Fruit fly (Drosophila melanogaster): ENCODE results near the gene Psn.
A peak's percentile ranks its signal among the peaks of the same experiment; 100 is the strongest.

Gene Psn

DNA sequence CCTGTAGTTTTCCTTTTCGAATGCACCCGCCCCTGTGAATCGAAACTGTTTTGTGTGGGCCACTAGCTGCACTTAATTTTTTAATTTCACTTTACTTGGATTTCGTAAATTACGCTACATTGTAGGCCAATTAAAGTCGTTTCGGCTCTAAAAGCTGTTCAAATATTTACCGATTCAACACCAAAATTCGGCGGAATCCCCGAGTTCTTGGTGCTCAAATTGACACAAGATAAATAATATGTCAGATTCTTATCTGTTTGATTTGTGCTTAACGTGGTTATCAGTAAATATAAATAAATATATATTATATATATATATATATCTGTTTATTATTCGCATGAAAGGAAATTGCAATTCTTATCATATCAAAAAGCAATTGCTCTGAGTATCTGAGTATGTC lies 15.7 kb downstream of the Psn start:
- TF ChIP-seq Myc (optimal IDR thresholded peaks at IDR 0.05) (no peak), fru (GFP tag; optimal IDR thresholded peaks at IDR 0.05) (peak; percentile 4), Dif (GFP tag; optimal IDR thresholded peaks at IDR 0.05; ENCODE audit: partially characterized antibody) (no peak), jim (GFP tag; optimal IDR thresholded peaks at IDR 0.05) (no peak), lola (GFP tag; optimal IDR thresholded peaks at IDR 0.05) (no peak), Hr78 (GFP tag; optimal IDR thresholded peaks at IDR 0.05) (no peak), HLH106 (tag; optimal IDR thresholded peaks at IDR 0.05) (peak; percentile 67), Abd-B (GFP tag; optimal IDR thresholded peaks at IDR 0.05) (no peak), tai (GFP tag; optimal IDR thresholded peaks at IDR 0.05) (no peak), woc (GFP tag; optimal IDR thresholded peaks at IDR 0.05) (no peak), sage (GFP tag; optimal IDR thresholded peaks at IDR 0.05) (no peak), GATAd (GFP tag; optimal IDR thresholded peaks at IDR 0.05) (no peak), Jra (GFP tag; optimal IDR thresholded peaks at IDR 0.05) (no peak), foxo (GFP tag; optimal IDR thresholded peaks at IDR 0.05) (peak in 1 of 2 experiments; percentile 58), Dfd (GFP tag; optimal IDR thresholded peaks at IDR 0.05) (no peak), usp (GFP tag; optimal IDR thresholded peaks at IDR 0.05) (no peak), pan (optimal IDR thresholded peaks at IDR 0.05) (no peak), CG32264 (GFP tag; optimal IDR thresholded peaks at IDR 0.05) (no peak), Mio (GFP tag; optimal IDR thresholded peaks at IDR 0.05) (no peak), Hr83 (GFP tag; optimal IDR thresholded peaks at IDR 0.05; ENCODE audit: poor library complexity, severe bottlenecking) (peak; percentile 76), h (GFP tag; optimal IDR thresholded peaks at IDR 0.05) (peak; percentile 67), br (GFP tag; optimal IDR thresholded peaks at IDR 0.05) (peak; percentile 24), Sp1 (GFP tag; optimal IDR thresholded peaks at IDR 0.05) (peak; percentile 79), rgr (GFP tag; optimal IDR thresholded peaks at IDR 0.05) (peak; percentile 76), dl (GFP tag; optimal IDR thresholded peaks at IDR 0.05; ENCODE audit: insufficient read depth in 1 of 2, partially characterized antibody in 2 of 2) (no peak), psq (GFP tag; optimal IDR thresholded peaks at IDR 0.05) (peak; percentile 32), CrebA (GFP tag; optimal IDR thresholded peaks at IDR 0.05; ENCODE audit: borderline replicate concordance) (no peak), dmrt93B (GFP tag; optimal IDR thresholded peaks at IDR 0.05) (peak; percentile 54), N (GFP tag; optimal IDR thresholded peaks at IDR 0.05) (no peak), Hnf4 (GFP tag; optimal IDR thresholded peaks at IDR 0.05) (peak; percentile 57), OdsH (GFP tag; optimal IDR thresholded peaks at IDR 0.05) (peak; percentile 51), brk (GFP tag; optimal IDR thresholded peaks at IDR 0.05) (peak; percentile 43), sv (GFP tag; optimal IDR thresholded peaks at IDR 0.05) (no peak), Rel (GFP tag; optimal IDR thresholded peaks at IDR 0.05) (peak; percentile 16), Rel (tag; optimal IDR thresholded peaks at IDR 0.05) (peak; percentile 99), Vsx2 (GFP tag; optimal IDR thresholded peaks at IDR 0.05; ENCODE audit: partially characterized antibody) (no peak), CG9705 (GFP tag; optimal IDR thresholded peaks at IDR 0.05) (peak; percentile 78)

dm6 chr3L:20448773-20449172 lies 16.5 kb downstream of the Psn start:
- TF ChIP-seq Rel (GFP tag; optimal IDR thresholded peaks at IDR 0.05) (no peak), Rel (tag; optimal IDR thresholded peaks at IDR 0.05) (no peak), dsf (GFP tag; optimal IDR thresholded peaks at IDR 0.05; ENCODE audit: borderline replicate concordance) (no peak), Sp1 (GFP tag; optimal IDR thresholded peaks at IDR 0.05) (no peak), Dfd (GFP tag; optimal IDR thresholded peaks at IDR 0.05) (no peak), Abd-B (GFP tag; optimal IDR thresholded peaks at IDR 0.05) (no peak), dl (GFP tag; optimal IDR thresholded peaks at IDR 0.05; ENCODE audit: insufficient read depth in 1 of 2, partially characterized antibody in 2 of 2) (no peak), dmrt93B (GFP tag; optimal IDR thresholded peaks at IDR 0.05) (no peak), br (GFP tag; optimal IDR thresholded peaks at IDR 0.05) (no peak), usp (GFP tag; optimal IDR thresholded peaks at IDR 0.05) (no peak)

Measured in whole organism, wandering third instar larva.